Worm (Caenorhabditis elegans): Measurements from ENCODE around the gene pigk-1.

DNA sequence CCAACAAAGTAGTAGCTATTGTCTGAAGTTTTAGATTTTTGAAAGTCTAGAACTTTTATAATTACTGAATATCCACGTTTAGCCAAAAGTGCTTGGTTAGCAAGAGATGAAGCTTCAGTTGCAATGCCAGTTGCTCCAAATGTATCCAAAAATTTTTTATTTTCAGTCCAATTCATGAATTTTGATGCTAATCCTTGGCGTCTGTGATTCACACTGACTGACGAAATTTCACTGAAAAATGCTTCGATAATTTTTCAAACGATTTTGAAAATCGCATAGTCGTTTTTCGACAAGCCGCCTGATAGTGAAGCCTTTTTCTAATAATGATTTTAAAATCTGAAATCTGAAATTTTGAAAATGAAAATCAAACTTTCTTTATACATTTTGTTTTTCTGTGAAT is 15.8 kb downstream of the pigk-1 start:
- TF ChIP-seq lin-15B (tag; optimal IDR thresholded peaks at IDR 0.05) (no peak), daf-12 (tag; optimal IDR thresholded peaks at IDR 0.05) (no peak), dpl-1 (GFP tag; optimal IDR thresholded peaks at IDR 0.05) (no peak), Y105C5A.15 (GFP tag; IDR thresholded peaks at IDR 0.05) (no peak), mep-1 (tag; optimal IDR thresholded peaks at IDR 0.05) (no peak), ceh-82 (tag; optimal IDR thresholded peaks at IDR 0.05) (no peak), ces-1 (GFP tag; optimal IDR thresholded peaks at IDR 0.05) (no peak), nhr-25 (tag; optimal IDR thresholded peaks at IDR 0.05; ENCODE audit: borderline replicate concordance, insufficient read depth) (no peak), pha-4 (GFP tag; IDR thresholded peaks at IDR 0.05) (no peak), pha-4 (tag; optimal IDR thresholded peaks at IDR 0.05) (no peak)
